Worm (Caenorhabditis elegans): ENCODE measurements around the gene R04A9.7.

ce11 chrX:343822-344221, 50.9 kb downstream of the R04A9.7 start:
- TF ChIP-seq nhr-90 (tag; optimal IDR thresholded peaks at IDR 0.05) (no peak), ceh-27 (GFP tag; optimal IDR thresholded peaks at IDR 0.05) (no peak), snpc-4 (GFP tag; optimal IDR thresholded peaks at IDR 0.05) (no peak), snpc-4 (tag; optimal IDR thresholded peaks at IDR 0.05) (no peak), hlh-12 (tag; optimal IDR thresholded peaks at IDR 0.05) (no peak)
